Fruit fly (Drosophila melanogaster) whole organism, embryonic: Measurements from ENCODE around the gene CG13272.

Experiments
- CG10321 ChIP-seq: fragments of 200-800 bp; sonication (Bioruptor generic); IDR thresholded peaks from 2 replicates; pipeline ENCODE4 v1.3.6; 2022; ENCODE audit warnings: missing biosample characterization, missing genetic modification characterization
- CG10959 ChIP-seq: fragments of 200-800 bp; sonication (Bioruptor generic); IDR thresholded peaks from 2 replicates; pipeline ENCODE4 v1.3.6; 2022; ENCODE audit warnings: missing biosample characterization, missing genetic modification characterization
- CG11695 ChIP-seq: fragments of 200-800 bp; sonication (Bioruptor generic); IDR thresholded peaks from 3 replicates; pipeline ENCODE4 v1.3.6; 2022; ENCODE audit warnings: missing biosample characterization, missing genetic modification characterization
- CG12155 ChIP-seq: fragments of 200-800 bp; sonication (Bioruptor generic); optimal IDR thresholded peaks from 3 replicates; lab custom pipeline; 2016; ENCODE audit warnings: missing biosample characterization, missing genetic modification characterization
- CG12769 ChIP-seq: fragments of 200-800 bp; sonication (Bioruptor generic); optimal IDR thresholded peaks from 2 replicates; lab custom pipeline; 2019; ENCODE audit warnings: missing biosample characterization, mild to moderate bottlenecking, missing genetic modification characterization, moderate library complexity
- CG13123 ChIP-seq: fragments of 200-800 bp; sonication (Bioruptor generic); optimal IDR thresholded peaks from 2 replicates; lab custom pipeline; 2016; ENCODE audit warnings: missing biosample characterization, missing genetic modification characterization
- CG14014 ChIP-seq: fragments of 200-800 bp; sonication (Bioruptor generic); IDR thresholded peaks from 2 replicates; pipeline ENCODE4 v1.3.6; 2022; ENCODE audit warnings: missing biosample characterization, missing genetic modification characterization
- CG17361 ChIP-seq: fragments of 200-800 bp; sonication (Bioruptor generic); IDR thresholded peaks from 3 replicates; pipeline ENCODE4 v1.3.6; 2022; ENCODE audit warnings: missing biosample characterization, missing genetic modification characterization
- CG1832 ChIP-seq: fragments of 200-800 bp; sonication (Bioruptor generic); optimal IDR thresholded peaks from 2 replicates; lab custom pipeline; 2017; ENCODE audit warnings: missing biosample characterization, mild to moderate bottlenecking, missing genetic modification characterization, inconsistent platforms
- CG7745 ChIP-seq: fragments of 200-800 bp; sonication (Bioruptor generic); optimal IDR thresholded peaks from 2 replicates; lab custom pipeline; 2018; ENCODE audit warnings: missing biosample characterization, mild to moderate bottlenecking, missing genetic modification characterization, moderate library complexity
- CG8290 ChIP-seq, 3 experiments: fragments of 200-800 bp; sonication (Bioruptor generic); optimal IDR thresholded peaks; 2 replicates each; lab custom pipeline; 2016 to 2019; ENCODE audit warnings: missing biosample characterization in 3 of 3, missing genetic modification characterization in 3 of 3, mild to moderate bottlenecking in 2 of 3, moderate library complexity in 1 of 3
- CG8388 ChIP-seq: fragments of 200-800 bp; sonication (Bioruptor generic); optimal IDR thresholded peaks from 2 replicates; lab custom pipeline; 2019; ENCODE audit warnings: missing biosample characterization, mild to moderate bottlenecking, missing genetic modification characterization, moderate library complexity
- CG8478 ChIP-seq: fragments of >200 bp; optimal IDR thresholded peaks from 2 replicates; lab custom pipeline; 2018
- Ets65A ChIP-seq: fragments of 200-800 bp; sonication (Bioruptor generic); peaks from one replicate; lab custom pipeline; 2016; ENCODE audit warnings: missing biosample characterization, missing genetic modification characterization
- Hr39 ChIP-seq: fragments of >200 bp; optimal IDR thresholded peaks from 2 replicates; lab custom pipeline; 2017
- Hr51 ChIP-seq, 2 experiments: fragments of 200-800 bp; sonication (Bioruptor generic); optimal IDR thresholded peaks; 2 replicates in 1 of 2; 3 replicates in 1 of 2; lab custom pipeline; 2016 to 2018; ENCODE audit warnings: missing biosample characterization in 2 of 2, missing genetic modification characterization in 2 of 2, mild to moderate bottlenecking in 1 of 2, moderate library complexity in 1 of 2
- Hr78 ChIP-seq, 2 experiments: fragments of 200-800 bp in 1 of 2; fragments of >200 bp in 1 of 2; sonication (Bioruptor generic) in 1 of 2; optimal IDR thresholded peaks; 2 replicates each; lab custom pipeline; 2017 to 2019; ENCODE audit warnings: missing biosample characterization in 2 of 2, missing genetic modification characterization in 2 of 2, mild to moderate bottlenecking in 1 of 2, moderate library complexity in 1 of 2
- Med ChIP-seq: fragments of 200-800 bp; sonication (Bioruptor generic); peaks from one replicate; lab custom pipeline; 2016; ENCODE audit warnings: missing biosample characterization, missing genetic modification characterization, mild to moderate bottlenecking, inconsistent platforms, moderate library complexity
- PHDP ChIP-seq: fragments of 200-800 bp; sonication (Bioruptor generic); optimal IDR thresholded peaks from 3 replicates; lab custom pipeline; 2018; ENCODE audit warnings: missing biosample characterization, mild to moderate bottlenecking, missing genetic modification characterization, moderate library complexity
- Rfx ChIP-seq: fragments of 200-800 bp; sonication (Bioruptor generic); IDR thresholded peaks from 2 replicates; pipeline ENCODE4 v1.3.6; 2022; ENCODE audit warnings: missing biosample characterization, missing genetic modification characterization
- Scr ChIP-seq: fragments of 200-800 bp; sonication (Bioruptor generic); IDR thresholded peaks from 2 replicates; pipeline ENCODE4 v1.3.6; 2022; ENCODE audit warnings: missing biosample characterization, missing genetic modification characterization; ENCODE audit not compliant: partially characterized antibody
- ci ChIP-seq: fragments of 200-800 bp; sonication (Bioruptor generic); IDR thresholded peaks from 3 replicates; pipeline ENCODE4 v1.3.6; 2022; ENCODE audit warnings: missing biosample characterization, missing genetic modification characterization
- cwo ChIP-seq: fragments of 200-800 bp; sonication (Bioruptor generic); optimal IDR thresholded peaks from 3 replicates; lab custom pipeline; 2017; ENCODE audit warnings: missing biosample characterization, missing genetic modification characterization, mild to moderate bottlenecking, moderate library complexity, missing genetic modification reagents
- exex ChIP-seq: fragments of 200-800 bp; sonication (Bioruptor generic); optimal IDR thresholded peaks from 4 replicates; lab custom pipeline; 2018; ENCODE audit warnings: missing biosample characterization, mild to moderate bottlenecking, missing genetic modification characterization, moderate library complexity
- fru ChIP-seq: fragments of >200 bp; optimal IDR thresholded peaks from 2 replicates; lab custom pipeline; 2017
- gcm2 ChIP-seq: fragments of 200-800 bp; sonication (Bioruptor generic); optimal IDR thresholded peaks from 2 replicates; lab custom pipeline; 2016; ENCODE audit warnings: missing biosample characterization, missing genetic modification characterization
- knrl ChIP-seq: fragments of 200-800 bp; sonication (Bioruptor generic); IDR thresholded peaks from 3 replicates; pipeline ENCODE4 v1.3.6; 2022; ENCODE audit warnings: missing biosample characterization, missing genetic modification characterization; ENCODE audit not compliant: partially characterized antibody
- luna ChIP-seq: fragments of 200-800 bp; sonication (Bioruptor generic); optimal IDR thresholded peaks from 2 replicates; lab custom pipeline; 2016; ENCODE audit warnings: missing biosample characterization, missing genetic modification characterization
- mirr ChIP-seq: fragments of 200-800 bp; sonication (Bioruptor generic); optimal IDR thresholded peaks from 3 replicates; lab custom pipeline; 2018; ENCODE audit warnings: missing biosample characterization, mild to moderate bottlenecking, missing genetic modification characterization
- p53 ChIP-seq: fragments of 200-800 bp; sonication (Bioruptor generic); optimal IDR thresholded peaks from 2 replicates; lab custom pipeline; 2016; ENCODE audit warnings: missing biosample characterization, missing genetic modification characterization
- phol ChIP-seq: fragments of 200-800 bp; sonication (Bioruptor generic); optimal IDR thresholded peaks from 3 replicates; lab custom pipeline; 2018; ENCODE audit warnings: missing biosample characterization, mild to moderate bottlenecking, missing genetic modification characterization, moderate library complexity
- repo ChIP-seq: fragments of 200-800 bp; sonication (Bioruptor generic); optimal IDR thresholded peaks from 2 replicates; lab custom pipeline; 2016; ENCODE audit warnings: missing biosample characterization, missing genetic modification characterization
- sd ChIP-seq: fragments of 200-800 bp; sonication (Bioruptor generic); optimal IDR thresholded peaks from 3 replicates; lab custom pipeline; 2018; ENCODE audit warnings: missing biosample characterization, mild to moderate bottlenecking, missing genetic modification characterization, moderate library complexity
- slbo ChIP-seq: fragments of 200-800 bp; sonication (Bioruptor generic); IDR thresholded peaks from 2 replicates; pipeline ENCODE4 v1.3.6; 2022; ENCODE audit warnings: missing biosample characterization, missing genetic modification characterization
- ssp ChIP-seq: fragments of 200-800 bp; sonication (Bioruptor generic); IDR thresholded peaks from 2 replicates; pipeline ENCODE4 v1.3.6; 2022; ENCODE audit warnings: missing biosample characterization, missing genetic modification characterization
- stwl ChIP-seq: fragments of 200-800 bp; sonication (Bioruptor generic); optimal IDR thresholded peaks from 3 replicates; lab custom pipeline; 2018; ENCODE audit warnings: missing biosample characterization, mild to moderate bottlenecking, missing genetic modification characterization, moderate library complexity
- sug ChIP-seq: fragments of 200-800 bp; optimal IDR thresholded peaks from 2 replicates; lab custom pipeline; 2019; ENCODE audit warnings: missing biosample characterization, mild to moderate bottlenecking, missing genetic modification characterization, moderate library complexity
- vfl ChIP-seq: fragments of 200-800 bp; sonication (Bioruptor generic); optimal IDR thresholded peaks from 2 replicates; lab custom pipeline; 2016; ENCODE audit warnings: missing biosample characterization, missing genetic modification characterization

The CG13272 gene

DNA sequence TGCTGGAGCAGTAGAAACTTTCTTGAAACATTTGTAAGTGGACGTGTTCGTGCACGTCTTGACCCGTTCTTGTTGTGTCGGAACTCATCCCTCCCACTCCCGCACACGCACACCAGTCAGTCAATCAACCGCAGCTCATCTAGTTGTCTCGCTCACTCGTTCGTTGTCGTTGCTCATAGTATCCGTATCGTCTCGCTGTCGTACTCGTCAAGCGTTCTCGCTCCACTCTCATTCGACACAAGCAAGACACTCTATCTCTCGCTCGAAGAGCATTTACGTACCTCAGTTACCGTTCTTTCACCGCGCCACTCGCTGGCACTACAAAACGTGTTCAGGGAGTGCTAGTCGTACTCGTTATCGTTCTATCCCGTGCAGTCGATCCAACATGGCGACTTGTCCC, 17.1 kb upstream of the CG13272 start:
- TF ChIP-seq p53 (GFP tag; lab: Kevin White, UChicago) = peak; percentile 98
- TF ChIP-seq stwl (tag; lab: Kevin White, UChicago) = peak; percentile 85
- TF ChIP-seq CG11695 (GFP tag; lab: Robert Waterston, UW) = 0 out of 3 replicates have a peak, but pooled peaks have one; percentile 15
- TF ChIP-seq Hr39 (lab: Kevin White, UChicago) = no peak
- TF ChIP-seq CG8478 = peak; percentile 73
- no peak for TF ChIP-seq Scr (GFP tag; lab: Robert Waterston, UW)
- TF ChIP-seq slbo = 0 out of 2 replicates have a peak, but pooled peaks have one; percentile 9
- peak; percentile 10 for TF ChIP-seq Med (GFP tag; lab: Kevin White, UChicago)
- TF ChIP-seq fru (lab: Kevin White, UChicago) = peak; percentile 52
- TF ChIP-seq Hr51 (GFP tag; optimal IDR thresholded peaks at IDR 0.05; lab: Kevin White, UChicago) = no peak
- 0 out of 2 replicates have a peak, but pooled peaks have one; percentile 7 for TF ChIP-seq Rfx (GFP tag; lab: Robert Waterston, UW)
- TF ChIP-seq CG8290 (GFP tag; optimal IDR thresholded peaks at IDR 0.05; lab: Kevin White, UChicago) = peak; percentile 85
- peak in 1 of 2 experiments; percentile 38 for TF ChIP-seq CG8290 (tag; optimal IDR thresholded peaks at IDR 0.05; lab: Kevin White, UChicago)
- peak; percentile 30 for TF ChIP-seq CG1832 (GFP tag; lab: Kevin White, UChicago)
- TF ChIP-seq CG10321 (GFP tag; lab: Robert Waterston, UW) = peak; percentile 77
- peak; percentile 90 for TF ChIP-seq CG12155 (GFP tag; lab: Kevin White, UChicago)
- peak; percentile 66 for TF ChIP-seq Ets65A (GFP tag; lab: Kevin White, UChicago)
- TF ChIP-seq phol (tag; lab: Kevin White, UChicago) = peak; percentile 49
- 0 out of 3 replicates have a peak, but pooled peaks have one; percentile 19 for TF ChIP-seq ci
- TF ChIP-seq vfl (GFP tag; lab: Kevin White, UChicago) = no peak
- TF ChIP-seq repo (GFP tag; lab: Kevin White, UChicago) = no peak
- 0 out of 3 replicates have a peak, but pooled peaks have one; percentile 19 for TF ChIP-seq knrl (GFP tag; lab: Robert Waterston, UW)

DNA sequence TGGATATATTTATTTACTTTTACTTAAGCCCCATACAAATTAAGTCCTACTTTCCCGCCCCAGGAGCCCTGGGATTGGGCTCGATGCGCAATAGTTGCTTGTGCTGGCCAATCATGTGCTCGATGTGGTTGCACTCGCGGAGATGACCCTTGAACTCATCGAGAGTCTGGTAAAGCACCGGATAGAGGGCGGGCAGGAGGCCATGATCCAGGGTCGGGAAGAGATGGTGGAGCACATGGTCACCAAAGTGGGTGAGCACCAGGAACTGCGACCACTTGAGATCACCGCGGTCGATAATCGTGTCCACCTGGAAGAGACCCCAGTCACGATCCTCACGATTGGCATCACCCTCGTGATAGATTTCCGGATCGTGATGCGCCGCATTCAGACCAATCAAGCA, 15.8 kb upstream of the CG13272 start:
- peak in 1 of 2 experiments; percentile 67 for TF ChIP-seq Hr78 (GFP tag; optimal IDR thresholded peaks at IDR 0.05; lab: Kevin White, UChicago)
- 0 out of 2 replicates have a peak, but pooled peaks have one; percentile 7 for TF ChIP-seq Rfx (GFP tag; lab: Robert Waterston, UW)
- 0 out of 2 replicates have a peak, but pooled peaks have one; percentile 18 for TF ChIP-seq CG10959
- peak; percentile 82 for TF ChIP-seq CG12769
- TF ChIP-seq CG13123 (GFP tag; lab: Kevin White, UChicago) = no peak
- TF ChIP-seq PHDP (tag; lab: Kevin White, UChicago) = no peak
- no peak for TF ChIP-seq CG8388
- TF ChIP-seq CG14014 (GFP tag; lab: Robert Waterston, UW) = 0 out of 2 replicates have a peak, but pooled peaks have one; percentile 7
- no peak for TF ChIP-seq gcm2 (GFP tag; lab: Kevin White, UChicago)
- TF ChIP-seq ssp (GFP tag; lab: Robert Waterston, UW) = no peak
- TF ChIP-seq, all 482 proteins: peak for 5

DNA sequence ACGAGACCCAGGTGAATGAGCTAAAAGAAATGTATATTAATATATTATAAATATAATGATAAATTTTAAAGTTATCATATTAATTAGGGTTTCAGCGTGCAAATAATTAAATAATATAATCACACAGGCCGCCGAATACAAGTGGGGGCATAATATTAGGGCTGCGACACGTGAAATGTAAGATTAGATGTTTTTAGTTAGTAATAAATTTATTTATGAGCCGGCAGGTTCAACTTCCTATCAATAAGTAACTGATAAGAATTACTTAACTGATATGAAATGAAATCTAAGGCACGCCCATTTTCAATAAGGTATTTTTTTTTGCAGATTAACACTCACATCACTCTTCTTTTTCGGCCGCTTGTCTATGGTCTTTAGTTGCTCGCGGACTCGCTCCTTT, 14.8 kb upstream of the CG13272 start:
- peak; percentile 87 for TF ChIP-seq cwo (GFP tag; lab: Kevin White, UChicago)
- peak; percentile 9 for TF ChIP-seq sd (tag; lab: Kevin White, UChicago)
- peak; percentile 80 for TF ChIP-seq sug (tag; lab: Kevin White, UChicago)
- TF ChIP-seq CG7745 (tag; lab: Kevin White, UChicago) = peak; percentile 26
- no peak for TF ChIP-seq CG17361
- TF ChIP-seq exex (tag; lab: Kevin White, UChicago) = peak; percentile 78
- no peak for TF ChIP-seq Scr (GFP tag; lab: Robert Waterston, UW)
- TF ChIP-seq luna (GFP tag; lab: Kevin White, UChicago) = no peak
- peak; percentile 68 for TF ChIP-seq mirr (GFP tag; lab: Kevin White, UChicago)
- TF ChIP-seq, all 482 proteins: peak for 6
